Worm (Caenorhabditis elegans): ENCODE measurements around the gene cest-34.

ce11 chrV:6655174-6655573 lies 21.4 kb upstream of the cest-34 start, which contains the start of gene syx-18:
- TF ChIP-seq athp-1 (tag; optimal IDR thresholded peaks at IDR 0.05) (peak; percentile 63), F37B4.10 (GFP tag; IDR thresholded peaks at IDR 0.05) (no peak), madf-3 (GFP tag; IDR thresholded peaks at IDR 0.05) (no peak), atf-7 (tag; optimal IDR thresholded peaks at IDR 0.05) (peak; percentile 7), B0035.1 (tag; optimal IDR thresholded peaks at IDR 0.05) (no peak), pha-4 (tag; optimal IDR thresholded peaks at IDR 0.05) (no peak), gei-17 (GFP tag; optimal IDR thresholded peaks at IDR 0.05) (no peak), dpl-1 (GFP tag; optimal IDR thresholded peaks at IDR 0.05) (no peak), Y79H2A.3 (GFP tag; conservative IDR thresholded peaks at IDR 0.05) (no peak), ztf-6 (GFP tag; IDR thresholded peaks at IDR 0.05) (no peak), tlf-1 (GFP tag; optimal IDR thresholded peaks at IDR 0.05) (no peak)
